Worm (Caenorhabditis elegans): ENCODE measurements around the gene C03A3.9.
A peak's percentile ranks its signal among the peaks of the same experiment; 100 is the strongest.

DNA sequence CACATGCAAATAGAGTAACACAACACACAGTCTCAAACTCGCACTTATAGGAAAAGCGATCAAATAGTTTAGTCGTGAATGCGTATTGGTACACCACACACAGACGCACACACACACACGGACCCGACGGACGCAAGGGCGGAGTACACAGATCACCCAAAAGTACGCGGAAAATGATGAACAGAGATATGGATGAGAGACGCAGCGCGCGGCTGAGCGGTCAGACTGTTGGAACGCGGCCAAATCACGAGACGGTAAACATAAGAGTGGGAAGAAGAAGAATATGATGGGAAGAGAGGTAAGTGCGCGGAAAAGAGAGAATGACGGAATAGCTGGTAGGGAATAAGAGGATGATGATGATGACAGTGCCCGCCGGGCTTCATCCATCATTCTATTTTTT, 18.7 kb upstream of the C03A3.9 start:
- TF ChIP-seq unc-39 (tag; optimal IDR thresholded peaks at IDR 0.05) = no peak
- TF ChIP-seq lin-39 (tag; optimal IDR thresholded peaks at IDR 0.05) = no peak
- TF ChIP-seq ama-1 (optimal IDR thresholded peaks at IDR 0.05) = no peak
- no peak for TF ChIP-seq snpc-4 (tag; optimal IDR thresholded peaks at IDR 0.05)
- TF ChIP-seq pqm-1 (tag; optimal IDR thresholded peaks at IDR 0.05) = no peak
- no peak for TF ChIP-seq nhr-76 (tag; optimal IDR thresholded peaks at IDR 0.05)
- no peak for TF ChIP-seq ceh-28 (tag; optimal IDR thresholded peaks at IDR 0.05)
- TF ChIP-seq ztf-11 (tag; optimal IDR thresholded peaks at IDR 0.05) = no peak
- TF ChIP-seq elt-3 (tag; optimal IDR thresholded peaks at IDR 0.05) = no peak
- no peak for TF ChIP-seq ZK546.5 (tag; optimal IDR thresholded peaks at IDR 0.05)
- TF ChIP-seq fkh-10 (GFP tag; optimal IDR thresholded peaks at IDR 0.05) = no peak
- peak; percentile 82 for TF ChIP-seq nhr-43 (tag; optimal IDR thresholded peaks at IDR 0.05; ENCODE audit: poor library complexity, severe bottlenecking)
- no peak for TF ChIP-seq elt-1 (tag; optimal IDR thresholded peaks at IDR 0.05)
- TF ChIP-seq ceh-82 (tag; optimal IDR thresholded peaks at IDR 0.05) = no peak

All from whole organism, L3 larva.